Worm (Caenorhabditis elegans) whole organism, late embryonic: Measurements from ENCODE around the gene F53E2.2.

ENCODE experiments used
- C38D4.7 ChIP-seq: fragments of 200-800 bp; sonication (Bioruptor generic); optimal IDR thresholded peaks from 2 replicates; lab custom pipeline; 2018; ENCODE audit warnings: mild to moderate bottlenecking, missing genetic modification characterization, moderate library complexity, missing compliant biosample characterization
- K09A11.1 ChIP-seq: sonication (generic microtip); optimal IDR thresholded peaks from 2 replicates; lab custom pipeline; 2017; ENCODE audit warnings: antibody characterized with exemption, mild to moderate bottlenecking, missing genetic modification characterization, missing compliant biosample characterization; ENCODE audit not compliant: insufficient read depth
- ama-1 ChIP-seq: fragments of 150-350 bp; optimal IDR thresholded peaks from 2 replicates; lab custom pipeline; 2014
- ceh-2 ChIP-seq: sonication (generic microtip); optimal IDR thresholded peaks from 2 replicates; lab custom pipeline; 2016; ENCODE audit warnings: missing genotype, missing genetic modification characterization, missing compliant biosample characterization
- ceh-22 ChIP-seq: sonication (generic microtip); optimal IDR thresholded peaks from 2 replicates; lab custom pipeline; 2017; ENCODE audit warnings: missing biosample characterization, missing genetic modification characterization
- ceh-30 ChIP-seq: fragments of 150-350 bp; optimal IDR thresholded peaks from 2 replicates; lab custom pipeline; 2014; ENCODE audit warnings: missing biosample characterization, missing genetic modification characterization
- ceh-34 ChIP-seq: sonication (generic microtip); optimal IDR thresholded peaks from 2 replicates; lab custom pipeline; 2016; ENCODE audit warnings: mild to moderate bottlenecking, missing genetic modification characterization, missing compliant biosample characterization
- ceh-45 ChIP-seq: fragments of 200-800 bp; sonication (Bioruptor generic); IDR thresholded peaks from 2 replicates; pipeline ENCODE4 v1.3.6; 2022; ENCODE audit warnings: missing genetic modification reagents, missing genetic modification characterization, missing compliant biosample characterization
- ceh-48 ChIP-seq: sonication (generic microtip); optimal IDR thresholded peaks from 2 replicates; lab custom pipeline; 2016; ENCODE audit warnings: missing genetic modification characterization, inconsistent platforms, missing compliant biosample characterization
- ceh-6 ChIP-seq: fragments of 200-800 bp; sonication (Bioruptor generic); optimal IDR thresholded peaks from 2 replicates; lab custom pipeline; 2018; ENCODE audit warnings: mild to moderate bottlenecking, missing genetic modification characterization, missing compliant biosample characterization
- dmd-4 ChIP-seq: sonication (generic microtip); optimal IDR thresholded peaks from 2 replicates; lab custom pipeline; 2016; ENCODE audit warnings: borderline replicate concordance, missing genetic modification characterization, missing compliant biosample characterization
- dve-1 ChIP-seq: sonication (generic microtip); optimal IDR thresholded peaks from 2 replicates; lab custom pipeline; 2017; ENCODE audit warnings: antibody characterized with exemption, mild to moderate bottlenecking, missing genetic modification characterization, missing compliant biosample characterization
- elt-2 ChIP-seq: sonication (generic microtip); optimal IDR thresholded peaks from 2 replicates; lab custom pipeline; 2016; ENCODE audit warnings: missing genetic modification reagents, missing genetic modification characterization, missing compliant biosample characterization
- elt-4 ChIP-seq: sonication (generic microtip); optimal IDR thresholded peaks from 2 replicates; lab custom pipeline; 2016; ENCODE audit warnings: missing genetic modification characterization, missing compliant biosample characterization
- eyg-1 ChIP-seq: sonication (generic microtip); optimal IDR thresholded peaks from 2 replicates; lab custom pipeline; 2016; ENCODE audit warnings: missing genotype, missing genetic modification characterization, missing compliant biosample characterization
- fax-1 ChIP-seq: sonication (generic microtip); optimal IDR thresholded peaks from 2 replicates; lab custom pipeline; 2016; ENCODE audit warnings: missing genotype, missing genetic modification characterization, missing compliant biosample characterization
- fkh-10 ChIP-seq: fragments of 150-350 bp; optimal IDR thresholded peaks from 2 replicates; lab custom pipeline; 2014; ENCODE audit warnings: missing biosample characterization, missing genetic modification reagents, missing genetic modification characterization
- fkh-6 ChIP-seq: sonication (generic microtip); optimal IDR thresholded peaks from 2 replicates; lab custom pipeline; 2016; ENCODE audit warnings: missing genetic modification characterization, missing compliant biosample characterization
- gmeb-2 ChIP-seq: sonication (generic microtip); optimal IDR thresholded peaks from 2 replicates; lab custom pipeline; 2016; ENCODE audit warnings: missing genetic modification characterization, inconsistent platforms, missing compliant biosample characterization
- hlh-30 ChIP-seq: sonication (generic microtip); optimal IDR thresholded peaks from 2 replicates; lab custom pipeline; 2017; ENCODE audit warnings: antibody characterized with exemption, missing genetic modification characterization, missing compliant biosample characterization; ENCODE audit not compliant: insufficient read depth
- lim-6 ChIP-seq: sonication (generic microtip); optimal IDR thresholded peaks from 2 replicates; lab custom pipeline; 2016; ENCODE audit warnings: missing genetic modification characterization, missing compliant biosample characterization
- lin-11 ChIP-seq: fragments of 200-800 bp; sonication (Bioruptor generic); optimal IDR thresholded peaks from 2 replicates; lab custom pipeline; 2018; ENCODE audit warnings: mild to moderate bottlenecking, missing genetic modification characterization, missing compliant biosample characterization
- nhr-232 ChIP-seq: sonication (generic microtip); optimal IDR thresholded peaks from 2 replicates; lab custom pipeline; 2016; ENCODE audit warnings: missing genetic modification characterization, missing compliant biosample characterization
- npax-4 ChIP-seq: sonication (generic microtip); optimal IDR thresholded peaks from 2 replicates; lab custom pipeline; 2016; ENCODE audit warnings: missing genetic modification characterization, missing compliant biosample characterization
- pag-3 ChIP-seq: sonication (generic microtip); optimal IDR thresholded peaks from 2 replicates; lab custom pipeline; 2016; ENCODE audit warnings: missing compliant biosample characterization, missing genetic modification characterization, borderline replicate concordance
- pat-9 ChIP-seq: fragments of 200-800 bp; sonication (Bioruptor generic); optimal IDR thresholded peaks from 2 replicates; lab custom pipeline; 2018; ENCODE audit warnings: mild to moderate bottlenecking, missing genetic modification characterization, moderate library complexity, missing compliant biosample characterization
- pha-2 ChIP-seq: sonication (generic microtip); optimal IDR thresholded peaks from 2 replicates; lab custom pipeline; 2017; ENCODE audit warnings: mild to moderate bottlenecking, missing genetic modification characterization, missing compliant biosample characterization
- pha-4 ChIP-seq: fragments of 150-350 bp; optimal IDR thresholded peaks from 2 replicates; lab custom pipeline; 2018; ENCODE audit warnings: missing biosample characterization, missing genetic modification reagents, missing genetic modification characterization
- pqm-1 ChIP-seq: sonication (generic microtip); optimal IDR thresholded peaks from 2 replicates; lab custom pipeline; 2016; ENCODE audit warnings: missing genetic modification characterization, missing compliant biosample characterization
- rnt-1 ChIP-seq: sonication (generic microtip); optimal IDR thresholded peaks from 2 replicates; lab custom pipeline; 2016; ENCODE audit warnings: missing genetic modification characterization, missing compliant biosample characterization
- sox-2 ChIP-seq: fragments of 200-800 bp; sonication (Bioruptor generic); IDR thresholded peaks from 2 replicates; pipeline ENCODE4 v1.3.6; 2022; ENCODE audit warnings: missing genetic modification reagents, missing genetic modification characterization, missing compliant biosample characterization
- sox-4 ChIP-seq: sonication (generic microtip); optimal IDR thresholded peaks from 2 replicates; lab custom pipeline; 2017; ENCODE audit warnings: mild to moderate bottlenecking, missing genetic modification characterization, inconsistent platforms, missing compliant biosample characterization
- tbx-2 ChIP-seq: sonication (generic microtip); optimal IDR thresholded peaks from 2 replicates; lab custom pipeline; 2016; ENCODE audit warnings: missing genetic modification characterization, missing compliant biosample characterization
- tbx-7 ChIP-seq: sonication (generic microtip); optimal IDR thresholded peaks from 2 replicates; lab custom pipeline; 2016; ENCODE audit warnings: missing genotype, missing genetic modification characterization, missing compliant biosample characterization
- unc-3 ChIP-seq, 2 experiments: fragments of 200-800 bp in 1 of 2; sonication (Bioruptor generic) in 1 of 2; sonication (generic microtip) in 1 of 2; conservative IDR thresholded peaks in 1 of 2; optimal IDR thresholded peaks in 1 of 2; 2 replicates each; pipeline versions ENCODE4 v1.3.6 to Lab custom; 2016 to 2022; ENCODE audit warnings: missing compliant biosample characterization in 2 of 2, missing genetic modification characterization in 2 of 2, missing genetic modification reagents in 1 of 2
- unc-42 ChIP-seq: sonication (generic microtip); optimal IDR thresholded peaks from 2 replicates; lab custom pipeline; 2016; ENCODE audit warnings: missing genotype, missing genetic modification characterization, missing compliant biosample characterization
- unc-86 ChIP-seq: sonication (generic microtip); optimal IDR thresholded peaks from 2 replicates; lab custom pipeline; 2016; ENCODE audit warnings: missing genetic modification characterization, missing compliant biosample characterization
- zip-5 ChIP-seq: sonication (generic microtip); optimal IDR thresholded peaks from 2 replicates; lab custom pipeline; 2016; ENCODE audit warnings: missing genetic modification characterization, missing compliant biosample characterization
- ztf-16 ChIP-seq: sonication (generic microtip); optimal IDR thresholded peaks from 2 replicates; lab custom pipeline; 2017; ENCODE audit warnings: missing genetic modification characterization, missing compliant biosample characterization

F53E2.2 gene

DNA sequence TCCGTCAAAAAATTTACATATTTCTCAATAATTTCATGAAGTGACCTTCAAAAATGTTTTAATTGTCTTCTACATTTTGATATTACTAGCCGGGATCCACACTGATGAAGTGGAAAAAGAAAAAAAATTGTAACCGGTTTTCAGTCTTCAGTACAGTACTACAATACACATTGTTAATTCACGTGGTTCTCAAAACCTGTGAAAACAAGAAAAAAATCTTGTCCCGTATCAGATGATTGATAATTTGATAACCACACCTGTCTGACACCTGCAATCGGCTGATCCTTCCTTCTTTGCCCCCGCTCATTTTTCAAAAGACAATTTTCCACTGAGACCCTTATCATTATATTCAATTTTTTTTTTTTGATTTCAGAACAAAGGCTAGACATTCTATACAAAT, 36.1 kb upstream of the F53E2.2 start, which contains the start of gene R09B5.11:
Gene R09B5.11 (plus strand): TSS at position 374 of the 400 bp plus-strand sequence.
- TF ChIP-seq elt-2 (no peak), fkh-10 (GFP tag; lab: Kevin White, UChicago) (no peak), ceh-30 (no peak)

ce11 chrV:1442042-1442441, 32.8 kb upstream of the F53E2.2 start, which contains the start of gene cnc-11:
Gene cnc-11 (plus strand): TSS chrV:1442342.
- no peak for TF ChIP-seq ceh-30
- no peak for TF ChIP-seq zip-5
- TF ChIP-seq pag-3 (tag; lab: Kevin White, UChicago) = no peak
- TF ChIP-seq ceh-22 = no peak
- no peak for TF ChIP-seq sox-2 (GFP tag; lab: Robert Waterston, UW)
- no peak for TF ChIP-seq eyg-1 (tag; lab: Kevin White, UChicago)

DNA sequence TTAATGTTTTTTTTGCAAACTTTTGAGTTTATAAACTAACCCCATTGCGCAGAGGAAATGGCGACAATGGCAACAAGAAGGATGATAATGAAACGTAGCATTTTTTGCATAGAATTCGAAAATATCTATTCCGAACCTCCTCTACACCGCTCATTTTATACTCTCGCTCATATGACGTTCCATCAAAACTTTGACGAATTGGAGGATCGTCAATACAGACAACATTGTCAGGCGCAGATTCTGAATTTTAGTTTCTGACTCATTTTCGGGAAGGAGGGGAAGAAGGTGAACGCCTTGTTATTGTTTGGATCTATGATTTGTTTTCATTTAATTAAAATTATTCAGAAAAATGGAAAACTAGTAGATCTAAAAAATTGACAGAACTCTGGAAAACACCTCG, 30.7 kb upstream of the F53E2.2 start, which contains the start of gene cnc-1:
Gene cnc-1 (minus strand): TSS at position 101 of the 400 bp plus-strand sequence.
- TF ChIP-seq rnt-1 (tag; lab: Kevin White, UChicago) (no peak), unc-3 (GFP tag; conservative IDR thresholded peaks at IDR 0.05; lab: Robert Waterston, UW) (no peak), unc-3 (tag; optimal IDR thresholded peaks at IDR 0.05; lab: Kevin White, UChicago) (no peak), ceh-2 (no peak), pat-9 (tag; lab: Kevin White, UChicago) (no peak), ama-1 (lab: Kevin White, UChicago) (no peak), unc-42 (no peak), K09A11.1 (tag; lab: Kevin White, UChicago) (no peak), nhr-232 (tag; lab: Kevin White, UChicago) (no peak), pha-2 (tag; lab: Kevin White, UChicago) (no peak), ceh-48 (tag; lab: Kevin White, UChicago) (no peak), dve-1 (tag; lab: Kevin White, UChicago) (no peak), fkh-10 (GFP tag; lab: Kevin White, UChicago) (no peak), unc-86 (no peak), ceh-34 (tag; lab: Kevin White, UChicago) (no peak), lin-11 (tag; lab: Kevin White, UChicago) (no peak), pha-4 (tag; lab: Kevin White, UChicago) (no peak)

DNA sequence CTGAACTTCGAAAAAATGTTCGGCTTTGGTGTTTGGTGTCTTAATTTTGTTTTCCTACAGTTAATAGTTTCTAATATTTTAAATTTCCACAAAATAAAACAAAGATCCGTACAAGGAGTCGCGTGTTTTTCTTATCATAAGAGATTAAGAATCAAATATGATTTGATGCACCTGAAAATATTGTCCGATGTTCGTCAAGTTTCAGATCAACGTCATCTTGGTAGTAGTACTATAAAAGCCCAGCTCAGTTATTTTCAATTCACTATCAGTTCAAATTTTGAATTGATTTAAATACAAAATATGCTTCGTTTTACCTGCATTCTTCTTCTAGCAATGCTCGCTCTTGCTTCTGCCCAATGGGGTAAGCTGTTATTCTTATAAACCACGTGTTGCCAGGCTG, 29.8 kb upstream of the F53E2.2 start, which contains the start of gene cnc-5:
Gene cnc-5 (plus strand): TSS at position 301 of the 400 bp plus-strand sequence.
- TF ChIP-seq lin-11 (tag; lab: Kevin White, UChicago) (no peak), unc-86 (no peak), eyg-1 (tag; lab: Kevin White, UChicago) (no peak), nhr-232 (tag; lab: Kevin White, UChicago) (no peak), gmeb-2 (no peak), K09A11.1 (tag; lab: Kevin White, UChicago) (no peak), C38D4.7 (GFP tag; lab: Kevin White, UChicago) (no peak), lim-6 (tag; lab: Kevin White, UChicago) (no peak), elt-4 (no peak), ztf-16 (tag; lab: Kevin White, UChicago) (no peak), ceh-34 (tag; lab: Kevin White, UChicago) (no peak), npax-4 (no peak), ceh-45 (GFP tag; lab: Robert Waterston, UW) (no peak), dve-1 (tag; lab: Kevin White, UChicago) (no peak), pag-3 (tag; lab: Kevin White, UChicago) (no peak), dmd-4 (tag; lab: Kevin White, UChicago) (no peak)

ce11 chrV:1447079-1447478, 27.8 kb upstream of the F53E2.2 start, which contains the start of gene cnc-4:
Gene cnc-4 (plus strand): TSS chrV:1447195.
- TF ChIP-seq ceh-22 (no peak), pqm-1 (tag; lab: Kevin White, UChicago) (no peak), ceh-6 (GFP tag; lab: Kevin White, UChicago) (no peak), ceh-48 (tag; lab: Kevin White, UChicago) (no peak), tbx-7 (tag; lab: Kevin White, UChicago) (no peak), npax-4 (no peak), tbx-2 (tag; lab: Kevin White, UChicago) (no peak), sox-4 (tag; lab: Kevin White, UChicago) (no peak), rnt-1 (tag; lab: Kevin White, UChicago) (no peak), fax-1 (tag; lab: Kevin White, UChicago) (no peak), fkh-6 (tag; lab: Kevin White, UChicago) (no peak), C38D4.7 (GFP tag; lab: Kevin White, UChicago) (no peak), hlh-30 (tag; lab: Kevin White, UChicago) (no peak), eyg-1 (tag; lab: Kevin White, UChicago) (no peak), ceh-2 (no peak)
